Fruit fly (Drosophila melanogaster): ENCODE data around the gene CG33333.

- TF ChIP-seq usp (GFP tag; optimal IDR thresholded peaks at IDR 0.05) (no peak), CG8765 (GFP tag; IDR thresholded peaks at IDR 0.05) (peak; percentile 43; the same call in 1 of the 2 replicates), CG12659 (GFP tag; optimal IDR thresholded peaks at IDR 0.05) (peak; percentile 26), sc (optimal IDR thresholded peaks at IDR 0.05) (no peak), sc (GFP tag; optimal IDR thresholded peaks at IDR 0.05) (peak; percentile 59), amos (GFP tag; IDR thresholded peaks at IDR 0.05; ENCODE audit: partially characterized antibody) (no peak), CkIIα-i1 (GFP tag; IDR thresholded peaks at IDR 0.05) (no peak), Stat92E (GFP tag; optimal IDR thresholded peaks at IDR 0.05) (no peak), CG9817 (tag; optimal IDR thresholded peaks at IDR 0.05) (peak; percentile 58), CG13424 (tag; optimal IDR thresholded peaks at IDR 0.05) (peak; percentile 75), ac (GFP tag; optimal IDR thresholded peaks at IDR 0.05) (peak; percentile 22)
Observed at dm6 chr3R:17386168-17386819, 31.0 kb upstream of the CG33333 start.

Data from whole organism, embryonic.